Worm (Caenorhabditis elegans) whole organism, young adult: ENCODE measurements around the gene erd-2.2.

Experiments
- B0336.3 ChIP-seq: fragments of 200-800 bp; sonication (Bioruptor generic); IDR thresholded peaks from 2 replicates; pipeline ENCODE4 v1.3.6; 2022; ENCODE audit warnings: missing genetic modification characterization, missing compliant biosample characterization
- C06A6.2 ChIP-seq: fragments of 200-800 bp; sonication (Bioruptor generic); conservative IDR thresholded peaks from 2 replicates; pipeline ENCODE4 v1.3.6; 2022; ENCODE audit warnings: missing genetic modification characterization, missing compliant biosample characterization
- F10E7.11 ChIP-seq: sonication (generic microtip); optimal IDR thresholded peaks from 2 replicates; lab custom pipeline; 2017; ENCODE audit warnings: mild to moderate bottlenecking, missing genetic modification characterization, moderate library complexity, missing compliant biosample characterization
- F23B12.7 ChIP-seq: sonication (generic microtip); optimal IDR thresholded peaks from 2 replicates; lab custom pipeline; 2017; ENCODE audit warnings: missing genetic modification characterization, mild to moderate bottlenecking, missing compliant biosample characterization, antibody characterized with exemption, moderate library complexity; ENCODE audit not compliant: insufficient read depth
- F33H1.4 ChIP-seq: fragments of 200-800 bp; sonication (Bioruptor generic); IDR thresholded peaks from 2 replicates; pipeline ENCODE4 v1.3.6; 2022; ENCODE audit warnings: missing genetic modification reagents, missing genetic modification characterization, missing compliant biosample characterization
- F52B5.7 ChIP-seq: sonication (generic microtip); optimal IDR thresholded peaks from 2 replicates; lab custom pipeline; 2016; ENCODE audit warnings: mild to moderate bottlenecking, missing genetic modification characterization, missing compliant biosample characterization
- F57C9.4 ChIP-seq: sonication (generic microtip); optimal IDR thresholded peaks from 2 replicates; lab custom pipeline; 2017; ENCODE audit warnings: mild to moderate bottlenecking, missing genetic modification characterization, missing compliant biosample characterization
- K12H6.12 ChIP-seq: fragments of 200-800 bp; sonication (Bioruptor generic); optimal IDR thresholded peaks from 2 replicates; lab custom pipeline; 2018; ENCODE audit warnings: mild to moderate bottlenecking, missing genetic modification characterization, missing compliant biosample characterization
- T26A5.8 ChIP-seq: sonication (generic microtip); optimal IDR thresholded peaks from 2 replicates; lab custom pipeline; 2016; ENCODE audit warnings: missing genetic modification characterization, missing compliant biosample characterization
- Y53G8AR.9 ChIP-seq: fragments of 200-800 bp; sonication (Bioruptor generic); conservative IDR thresholded peaks from 2 replicates; pipeline ENCODE4 v1.3.6; 2022; ENCODE audit warnings: missing genetic modification reagents, missing genetic modification characterization, missing compliant biosample characterization
- Y95B8A.8 ChIP-seq: fragments of 200-800 bp; sonication (Bioruptor generic); IDR thresholded peaks from 2 replicates; pipeline ENCODE4 v1.3.6; 2022; ENCODE audit warnings: missing genetic modification reagents, missing genetic modification characterization, missing compliant biosample characterization
- ZK185.1 ChIP-seq: sonication (generic microtip); optimal IDR thresholded peaks from 2 replicates; lab custom pipeline; 2016; ENCODE audit warnings: mild to moderate bottlenecking, missing genetic modification characterization, missing compliant biosample characterization; ENCODE audit not compliant: poor library complexity, severe bottlenecking
- ama-1 ChIP-seq, 3 experiments: fragments of 150-350 bp in 1 of 3; sonication (generic microtip) in 2 of 3; optimal IDR thresholded peaks; 2 replicates each; lab custom pipeline; 2014 to 2018; ENCODE audit warnings: missing biosample characterization in 2 of 3, missing genetic modification characterization in 2 of 3, missing genetic modification reagents in 2 of 3
- atf-7 ChIP-seq: sonication (generic microtip); optimal IDR thresholded peaks from 2 replicates; lab custom pipeline; 2017; ENCODE audit warnings: mild to moderate bottlenecking, missing genetic modification characterization, missing compliant biosample characterization
- cebp-2 ChIP-seq: fragments of 200-800 bp; sonication (Bioruptor generic); IDR thresholded peaks from 2 replicates; pipeline ENCODE4 v1.3.6; 2022; ENCODE audit warnings: missing genetic modification characterization, missing compliant biosample characterization
- ceh-40 ChIP-seq: fragments of 200-800 bp; sonication (Bioruptor generic); IDR thresholded peaks from 2 replicates; pipeline ENCODE4 v1.3.6; 2022; ENCODE audit warnings: missing genetic modification characterization, missing compliant biosample characterization
- ceh-58 ChIP-seq: fragments of 200-800 bp; sonication (Bioruptor generic); IDR thresholded peaks from 2 replicates; pipeline ENCODE4 v1.3.6; 2022; ENCODE audit warnings: missing genetic modification characterization, missing compliant biosample characterization
- chd-7 ChIP-seq: sonication (generic microtip); optimal IDR thresholded peaks from 2 replicates; lab custom pipeline; 2016; ENCODE audit warnings: mild to moderate bottlenecking, missing genetic modification characterization, moderate library complexity, missing compliant biosample characterization
- dox-1 ChIP-seq: fragments of 200-800 bp; sonication (Bioruptor generic); IDR thresholded peaks from 2 replicates; pipeline ENCODE4 v1.3.6; 2022; ENCODE audit warnings: missing genetic modification reagents, missing genetic modification characterization, missing compliant biosample characterization
- efl-1 ChIP-seq: fragments of 150-350 bp; optimal IDR thresholded peaks from 2 replicates; lab custom pipeline; 2014; ENCODE audit warnings: missing biosample characterization, missing genetic modification reagents, missing genetic modification characterization
- let-526 ChIP-seq: fragments of 200-800 bp; sonication (Bioruptor generic); IDR thresholded peaks from 2 replicates; pipeline ENCODE4 v1.3.6; 2022; ENCODE audit warnings: missing genetic modification reagents, missing genetic modification characterization, missing compliant biosample characterization
- lin-26 ChIP-seq: fragments of 200-800 bp; sonication (Bioruptor generic); IDR thresholded peaks from 2 replicates; pipeline ENCODE4 v1.3.6; 2022; ENCODE audit warnings: missing genetic modification reagents, missing genetic modification characterization, missing compliant biosample characterization
- lin-35 ChIP-seq, 3 experiments: fragments of 150-350 bp in 2 of 3; sonication (generic microtip) in 1 of 3; optimal IDR thresholded peaks; 2 replicates each; lab custom pipeline; 2014 to 2018; ENCODE audit warnings: missing biosample characterization in 3 of 3, missing genetic modification characterization in 3 of 3, missing genetic modification reagents in 3 of 3
- madf-10 ChIP-seq: sonication (generic microtip); optimal IDR thresholded peaks from 2 replicates; lab custom pipeline; 2016; ENCODE audit warnings: mild to moderate bottlenecking, missing genetic modification characterization, missing compliant biosample characterization
- madf-3 ChIP-seq: fragments of 200-800 bp; sonication (Bioruptor generic); IDR thresholded peaks from 2 replicates; pipeline ENCODE4 v1.3.6; 2022; ENCODE audit warnings: missing genetic modification reagents, missing genetic modification characterization, missing compliant biosample characterization
- madf-6 ChIP-seq: fragments of 200-800 bp; sonication (Bioruptor generic); IDR thresholded peaks from 2 replicates; pipeline ENCODE4 v1.3.6; 2022; ENCODE audit warnings: missing genetic modification reagents, missing genetic modification characterization, missing compliant biosample characterization
- mxl-1 ChIP-seq: sonication (generic microtip); optimal IDR thresholded peaks from 2 replicates; lab custom pipeline; 2016; ENCODE audit warnings: missing genetic modification characterization, missing compliant biosample characterization
- nhr-179 ChIP-seq: sonication (generic microtip); optimal IDR thresholded peaks from 2 replicates; lab custom pipeline; 2016; ENCODE audit warnings: mild to moderate bottlenecking, missing genetic modification characterization, missing compliant biosample characterization
- nhr-27 ChIP-seq: fragments of 200-800 bp; sonication (Bioruptor generic); optimal IDR thresholded peaks from 2 replicates; lab custom pipeline; 2018; ENCODE audit warnings: mild to moderate bottlenecking, missing genetic modification characterization, moderate library complexity, missing compliant biosample characterization
- nhr-80 ChIP-seq: sonication (generic microtip); optimal IDR thresholded peaks from 2 replicates; lab custom pipeline; 2016; ENCODE audit warnings: missing genetic modification characterization, missing compliant biosample characterization
- pbrm-1 ChIP-seq: fragments of 200-800 bp; sonication (Bioruptor generic); IDR thresholded peaks from 2 replicates; pipeline ENCODE4 v1.3.6; 2022; ENCODE audit warnings: missing genetic modification reagents, missing genetic modification characterization, missing compliant biosample characterization
- repo-1 ChIP-seq: sonication (generic microtip); optimal IDR thresholded peaks from 2 replicates; lab custom pipeline; 2017; ENCODE audit warnings: mild to moderate bottlenecking, missing genetic modification characterization, missing compliant biosample characterization
- rpc-1 ChIP-seq, 2 experiments: fragments of 150-350 bp in 1 of 2; sonication (generic microtip) in 1 of 2; optimal IDR thresholded peaks; 2 replicates each; lab custom pipeline; 2014 to 2018; ENCODE audit warnings: missing biosample characterization in 1 of 2, missing genetic modification characterization in 1 of 2, missing genetic modification reagents in 1 of 2, missing genotype in 1 of 2
- snpc-4 ChIP-seq, 5 experiments: fragments of 150-350 bp in 1 of 5; sonication (generic microtip) in 4 of 5; optimal IDR thresholded peaks; 2 replicates each; lab custom pipeline; 2014 to 2018; ENCODE audit warnings: missing genetic modification characterization in 5 of 5, missing biosample characterization in 3 of 5, antibody characterized with exemption in 2 of 5, mild to moderate bottlenecking in 2 of 5, missing compliant biosample characterization in 2 of 5, missing genotype in 2 of 5, moderate library complexity in 2 of 5, missing genetic modification reagents in 1 of 5
- somi-1 ChIP-seq: fragments of 200-800 bp; sonication (Bioruptor generic); optimal IDR thresholded peaks from 2 replicates; lab custom pipeline; 2018; ENCODE audit warnings: mild to moderate bottlenecking, missing genetic modification characterization, missing compliant biosample characterization
- tbp1 ChIP-seq: fragments of 200-800 bp; sonication (Bioruptor generic); optimal IDR thresholded peaks from 2 replicates; lab custom pipeline; 2018; ENCODE audit warnings: mild to moderate bottlenecking, missing genetic modification characterization, missing compliant biosample characterization
- unc-130 ChIP-seq: sonication (generic microtip); optimal IDR thresholded peaks from 2 replicates; lab custom pipeline; 2016; ENCODE audit warnings: missing genetic modification reagents, missing genetic modification characterization, missing compliant biosample characterization
- zfh-2 ChIP-seq: fragments of 200-800 bp; sonication (Bioruptor generic); conservative IDR thresholded peaks from 2 replicates; pipeline ENCODE4 v1.3.6; 2022; ENCODE audit warnings: missing genetic modification reagents, missing genetic modification characterization, missing compliant biosample characterization
- zim-3 ChIP-seq: sonication (generic microtip); optimal IDR thresholded peaks from 2 replicates; lab custom pipeline; 2017; ENCODE audit warnings: mild to moderate bottlenecking, missing genetic modification characterization, moderate library complexity, missing compliant biosample characterization
- ztf-18 ChIP-seq: sonication (generic microtip); optimal IDR thresholded peaks from 2 replicates; lab custom pipeline; 2016; ENCODE audit warnings: missing genotype, mild to moderate bottlenecking, missing genetic modification characterization, missing compliant biosample characterization
- ztf-22 ChIP-seq: fragments of 200-800 bp; sonication (Bioruptor generic); optimal IDR thresholded peaks from 2 replicates; lab custom pipeline; 2018; ENCODE audit warnings: mild to moderate bottlenecking, missing genetic modification characterization, moderate library complexity, missing compliant biosample characterization
- ztf-26 ChIP-seq: sonication (generic microtip); optimal IDR thresholded peaks from 2 replicates; lab custom pipeline; 2017; ENCODE audit warnings: missing genetic modification characterization, missing compliant biosample characterization
- ztf-3 ChIP-seq: fragments of 200-800 bp; sonication (Bioruptor generic); optimal IDR thresholded peaks from 2 replicates; lab custom pipeline; 2018; ENCODE audit warnings: mild to moderate bottlenecking, missing genetic modification characterization, missing compliant biosample characterization

The erd-2.2 gene

DNA sequence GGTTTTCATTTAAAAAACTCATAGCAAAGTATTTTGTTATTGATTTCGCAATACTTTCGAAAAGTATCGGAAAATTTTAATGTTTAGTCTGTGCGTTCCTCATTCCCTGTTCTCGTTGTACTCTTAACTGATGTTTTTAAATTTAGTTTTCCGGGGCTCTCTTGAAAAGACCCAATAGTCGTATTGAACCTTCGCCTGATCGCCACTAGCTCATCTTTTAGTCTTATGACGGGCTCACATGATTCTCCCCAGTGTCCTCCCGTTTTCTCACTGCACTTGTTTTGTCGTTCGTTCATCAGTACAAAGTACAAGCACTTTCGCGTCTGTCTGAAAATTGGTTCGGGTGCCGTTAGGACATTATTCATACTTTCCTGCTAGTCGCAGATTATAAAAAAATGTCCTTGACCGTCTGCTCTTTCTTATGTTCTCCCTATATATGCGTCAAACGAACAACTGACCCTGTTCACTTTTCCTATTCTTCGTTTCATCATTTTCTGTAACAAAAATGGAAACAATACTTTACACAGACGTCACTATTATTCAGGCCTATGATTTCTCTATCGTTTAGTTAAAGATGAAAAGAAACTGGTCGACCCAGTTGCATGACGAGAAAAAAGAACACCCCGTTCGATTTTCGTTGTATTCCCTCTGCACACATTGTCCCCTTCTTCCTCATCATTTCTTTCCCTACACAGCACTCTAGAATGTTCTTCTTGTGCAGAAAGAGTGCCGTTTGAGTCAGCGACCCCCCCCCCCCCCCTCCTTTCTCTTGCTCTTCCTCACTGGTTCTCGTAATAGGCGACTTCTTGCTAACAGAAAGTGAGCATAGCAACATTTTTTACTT is 32.8 kb downstream of the erd-2.2 start, which contains the start of gene ubq-1 (continued):
- TF ChIP-seq ZK185.1 (tag; lab: Kevin White, UChicago), result peak; percentile 60
- no peak for TF ChIP-seq lin-35 (GFP tag; optimal IDR thresholded peaks at IDR 0.05; lab: Kevin White, UChicago)
- no peak for TF ChIP-seq F57C9.4 (tag; lab: Kevin White, UChicago)
- no peak for TF ChIP-seq ztf-22
- no peak for TF ChIP-seq F10E7.11 (tag; lab: Kevin White, UChicago)
- no peak for TF ChIP-seq nhr-179 (tag; lab: Kevin White, UChicago)
- no peak for TF ChIP-seq efl-1 (GFP tag; lab: Kevin White, UChicago)

DNA sequence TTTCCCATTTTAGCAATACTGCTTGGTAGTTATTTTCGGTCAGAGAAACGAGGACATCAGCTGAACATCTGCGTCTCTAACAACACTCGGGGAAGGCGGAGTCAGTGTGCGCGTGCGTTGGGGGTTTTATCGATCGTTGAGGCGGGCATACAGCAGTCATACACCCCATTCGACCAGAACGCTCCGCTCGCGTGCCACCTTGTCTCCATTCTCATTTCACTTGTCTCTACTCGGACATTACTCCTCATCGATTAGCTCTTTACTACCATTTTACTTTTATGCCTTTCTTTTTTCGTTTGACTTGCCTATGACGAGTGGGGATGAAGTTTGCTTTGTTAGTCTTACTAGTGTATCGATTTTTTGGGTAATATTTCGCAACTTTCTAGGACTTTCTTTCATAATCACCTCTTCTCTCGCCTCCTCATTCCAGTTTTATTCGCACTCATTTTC is 33.7 kb downstream of the erd-2.2 start:
- TF ChIP-seq madf-6 (GFP tag; lab: Robert Waterston, UW) (peak; percentile 6; the same call in 1 of the 2 replicates), nhr-27 (tag; lab: Kevin White, UChicago) (peak; percentile 62), snpc-4 (GFP tag; optimal IDR thresholded peaks at IDR 0.05; lab: Kevin White, UChicago) (no peak), snpc-4 (tag; optimal IDR thresholded peaks at IDR 0.05; lab: Kevin White, UChicago) (peak in 3 of 4 experiments; percentile 2 to 33 (median 16)), C06A6.2 (GFP tag; lab: Robert Waterston, UW) (peak; percentile 17; the same call in 1 of the 2 replicates), tbp1 (GFP tag; lab: Kevin White, UChicago) (peak; percentile 9), ztf-3 (GFP tag; lab: Kevin White, UChicago) (peak; percentile 1), ceh-40 (GFP tag; lab: Robert Waterston, UW) (peak; percentile 22; the same call in 1 of the 2 replicates), pbrm-1 (peak; percentile 71), ama-1 (optimal IDR thresholded peaks at IDR 0.05; lab: Kevin White, UChicago) (peak; percentile 80), ama-1 (GFP tag; optimal IDR thresholded peaks at IDR 0.05; lab: Kevin White, UChicago) (peak; percentile 12 to 50), lin-26 (0 out of 2 replicates have a peak, but pooled peaks have one; percentile 60), ceh-58 (peak; percentile 2; the same call in 1 of the 2 replicates), K12H6.12 (tag; lab: Kevin White, UChicago) (peak; percentile 41), ztf-18 (tag; lab: Kevin White, UChicago) (peak; percentile 10), atf-7 (peak; percentile 67), rpc-1 (optimal IDR thresholded peaks at IDR 0.05; lab: Kevin White, UChicago) (no peak), rpc-1 (tag; optimal IDR thresholded peaks at IDR 0.05; lab: Kevin White, UChicago) (no peak), chd-7 (peak; percentile 69), F23B12.7 (tag; lab: Kevin White, UChicago) (no peak), B0336.3 (GFP tag; lab: Robert Waterston, UW) (peak; percentile 37; the same call in 1 of the 2 replicates), ztf-26 (tag; lab: Kevin White, UChicago) (peak; percentile 26), zfh-2 (GFP tag; lab: Robert Waterston, UW) (0 out of 2 replicates have a peak, but pooled peaks have one; percentile 6), somi-1 (GFP tag; lab: Kevin White, UChicago) (peak; percentile 41), dox-1 (GFP tag; lab: Robert Waterston, UW) (peak; percentile 70; the same call in 1 of the 2 replicates), madf-10 (peak; percentile 44), let-526 (GFP tag; lab: Robert Waterston, UW) (peak; percentile 60; the same call in 1 of the 2 replicates), cebp-2 (GFP tag; lab: Robert Waterston, UW) (peak; percentile 22; the same call in 1 of the 2 replicates), repo-1 (tag; lab: Kevin White, UChicago) (no peak), Y53G8AR.9 (GFP tag; lab: Robert Waterston, UW) (peak; percentile 80), nhr-80 (tag; lab: Kevin White, UChicago) (peak; percentile 58), Y95B8A.8 (GFP tag; lab: Robert Waterston, UW) (0 out of 2 replicates have a peak, but pooled peaks have one; percentile 63), F33H1.4 (GFP tag; lab: Robert Waterston, UW) (peak; percentile 38; the same call in 1 of the 2 replicates), lin-35 (GFP tag; optimal IDR thresholded peaks at IDR 0.05; lab: Kevin White, UChicago) (peak in 1 of 3 experiments; percentile 24), zim-3 (tag; lab: Kevin White, UChicago) (peak; percentile 66), F52B5.7 (tag; lab: Kevin White, UChicago) (peak; percentile 30), madf-3 (GFP tag; lab: Robert Waterston, UW) (peak; percentile 24), mxl-1 (tag; lab: Kevin White, UChicago) (no peak), unc-130 (no peak), T26A5.8 (tag; lab: Kevin White, UChicago) (no peak)
